Fruit fly (Drosophila melanogaster) whole organism, embryonic: ENCODE measurements around the gene CAHbeta.

ENCODE experiments used
- Atf6 ChIP-seq: fragments of 200-800 bp; sonication (Bioruptor generic); IDR thresholded peaks from 2 replicates; pipeline ENCODE4 v1.3.6; 2022; ENCODE audit warnings: missing biosample characterization, missing genetic modification characterization
- BEAF-32 ChIP-seq: fragments of 200-800 bp; sonication (Bioruptor generic); optimal IDR thresholded peaks from 3 replicates; lab custom pipeline; 2017; ENCODE audit warnings: missing biosample characterization, missing genetic modification characterization, mild to moderate bottlenecking, moderate library complexity, missing genetic modification reagents
- C15 ChIP-seq: fragments of 200-800 bp; sonication (Bioruptor generic); IDR thresholded peaks from 3 replicates; pipeline ENCODE4 v1.3.6; 2022; ENCODE audit warnings: missing biosample characterization, missing genetic modification characterization
- CG10209 ChIP-seq: fragments of 200-800 bp; sonication (Bioruptor generic); optimal IDR thresholded peaks from 3 replicates; lab custom pipeline; 2017; ENCODE audit warnings: missing biosample characterization, mild to moderate bottlenecking, missing genetic modification characterization, missing genetic modification reagents
- CG10267 ChIP-seq: fragments of 200-800 bp; sonication (Bioruptor generic); optimal IDR thresholded peaks from 2 replicates; lab custom pipeline; 2018; ENCODE audit warnings: missing biosample characterization, mild to moderate bottlenecking, missing genetic modification characterization, moderate library complexity
- CG11085 ChIP-seq: fragments of 200-800 bp; sonication (Bioruptor generic); IDR thresholded peaks from 2 replicates; pipeline ENCODE4 v1.3.6; 2022; ENCODE audit warnings: missing biosample characterization, missing genetic modification characterization
- CG12299 ChIP-seq: fragments of 200-800 bp; sonication (Bioruptor generic); optimal IDR thresholded peaks from 2 replicates; lab custom pipeline; 2018; ENCODE audit warnings: missing biosample characterization, mild to moderate bottlenecking, missing genetic modification characterization
- CG12769 ChIP-seq: fragments of 200-800 bp; sonication (Bioruptor generic); optimal IDR thresholded peaks from 2 replicates; lab custom pipeline; 2019; ENCODE audit warnings: missing biosample characterization, mild to moderate bottlenecking, missing genetic modification characterization, moderate library complexity
- CG14441 ChIP-seq: fragments of 200-800 bp; sonication (Bioruptor generic); IDR thresholded peaks from 2 replicates; pipeline ENCODE4 v1.3.6; 2022; ENCODE audit warnings: missing biosample characterization, missing genetic modification characterization
- CG15696 ChIP-seq: fragments of 200-800 bp; sonication (Bioruptor generic); optimal IDR thresholded peaks from 2 replicates; lab custom pipeline; 2019; ENCODE audit warnings: missing biosample characterization, mild to moderate bottlenecking, missing genetic modification characterization, moderate library complexity
- CG17802 ChIP-seq: fragments of 200-800 bp; sonication (Bioruptor generic); optimal IDR thresholded peaks from 2 replicates; lab custom pipeline; 2018; ENCODE audit warnings: missing biosample characterization, mild to moderate bottlenecking, missing genetic modification characterization, moderate library complexity
- CG2199 ChIP-seq: fragments of 200-800 bp; sonication (Bioruptor generic); IDR thresholded peaks from 3 replicates; pipeline ENCODE4 v1.3.6; 2022; ENCODE audit warnings: missing biosample characterization, missing genetic modification characterization
- CG32532 ChIP-seq: fragments of 200-800 bp; sonication (Bioruptor generic); IDR thresholded peaks from 2 replicates; pipeline ENCODE4 v1.3.6; 2022; ENCODE audit warnings: missing biosample characterization, missing genetic modification characterization
- CG3838 ChIP-seq: fragments of 200-800 bp; sonication (Bioruptor generic); optimal IDR thresholded peaks from 3 replicates; lab custom pipeline; 2016; ENCODE audit warnings: missing biosample characterization, missing genetic modification characterization
- CG4328 ChIP-seq: fragments of 200-800 bp; sonication (Bioruptor generic); optimal IDR thresholded peaks from 3 replicates; lab custom pipeline; 2017; ENCODE audit warnings: missing biosample characterization, missing genetic modification reagents, missing genetic modification characterization
- CG4360 ChIP-seq: fragments of 200-800 bp; sonication (Bioruptor generic); IDR thresholded peaks from 2 replicates; pipeline ENCODE4 v1.3.6; 2022; ENCODE audit warnings: missing biosample characterization, missing genetic modification characterization
- CG43689 ChIP-seq: fragments of 200-800 bp; sonication (Bioruptor generic); IDR thresholded peaks from 2 replicates; pipeline ENCODE4 v1.3.6; 2022; ENCODE audit warnings: missing biosample characterization, missing genetic modification characterization
- CG4617 ChIP-seq: fragments of 200-800 bp; sonication (Bioruptor generic); optimal IDR thresholded peaks from 3 replicates; lab custom pipeline; 2016; ENCODE audit warnings: missing biosample characterization, missing genetic modification characterization, borderline replicate concordance
- CG4854 ChIP-seq: fragments of 200-800 bp; sonication (Bioruptor generic); optimal IDR thresholded peaks from 2 replicates; lab custom pipeline; 2016; ENCODE audit warnings: missing biosample characterization, missing genetic modification characterization, inconsistent platforms
- CG8765 ChIP-seq: fragments of 200-800 bp; sonication (Bioruptor generic); IDR thresholded peaks from 2 replicates; pipeline ENCODE4 v1.3.6; 2022; ENCODE audit warnings: missing biosample characterization, missing genetic modification characterization
- H15 ChIP-seq: fragments of 200-800 bp; sonication (Bioruptor generic); IDR thresholded peaks from 3 replicates; pipeline ENCODE4 v1.3.6; 2022; ENCODE audit warnings: missing biosample characterization, missing genetic modification characterization
- HHEX ChIP-seq: fragments of 200-800 bp; sonication (Bioruptor generic); optimal IDR thresholded peaks from 3 replicates; lab custom pipeline; 2017; ENCODE audit warnings: missing biosample characterization, mild to moderate bottlenecking, missing genetic modification characterization, missing genetic modification reagents
- Hr3 ChIP-seq: fragments of 200-800 bp; sonication (Bioruptor generic); optimal IDR thresholded peaks from 3 replicates; lab custom pipeline; 2016; ENCODE audit warnings: missing biosample characterization, missing genetic modification characterization
- Hsf ChIP-seq: fragments of 200-800 bp; sonication (Bioruptor generic); optimal IDR thresholded peaks from 3 replicates; lab custom pipeline; 2016; ENCODE audit warnings: missing biosample characterization, missing genetic modification characterization
- Ravus ChIP-seq: fragments of 200-800 bp; sonication (Bioruptor generic); IDR thresholded peaks from 2 replicates; pipeline ENCODE4 v1.3.6; 2022; ENCODE audit warnings: missing biosample characterization, missing genetic modification characterization
- Ssrp ChIP-seq: fragments of 200-800 bp; sonication (Bioruptor generic); optimal IDR thresholded peaks from 2 replicates; lab custom pipeline; 2018; ENCODE audit warnings: missing biosample characterization, mild to moderate bottlenecking, missing genetic modification characterization, moderate library complexity
- Trl ChIP-seq, 3 experiments: fragments of >200 bp in 2 of 3; fragments of 200-800 bp in 1 of 3; sonication (Bioruptor generic) in 1 of 3; optimal IDR thresholded peaks; 2 replicates in 1 of 3; 3 replicates in 2 of 3; lab custom pipeline; 2016 to 2017; ENCODE audit warnings: missing biosample characterization in 1 of 3, missing genetic modification characterization in 1 of 3
- YL-1 ChIP-seq: fragments of 200-800 bp; sonication (Bioruptor generic); optimal IDR thresholded peaks from 3 replicates; lab custom pipeline; 2017; ENCODE audit warnings: missing biosample characterization, mild to moderate bottlenecking, missing genetic modification characterization
- bigmax ChIP-seq: fragments of 200-800 bp; sonication (Bioruptor generic); optimal IDR thresholded peaks from 2 replicates; lab custom pipeline; 2018; ENCODE audit warnings: missing biosample characterization, mild to moderate bottlenecking, missing genetic modification characterization
- croc ChIP-seq: fragments of 200-800 bp; sonication (Bioruptor generic); conservative IDR thresholded peaks from 3 replicates; pipeline ENCODE4 v1.3.6; 2022; ENCODE audit warnings: missing biosample characterization, missing genetic modification characterization
- ems ChIP-seq: fragments of 200-800 bp; sonication (Bioruptor generic); optimal IDR thresholded peaks from 3 replicates; lab custom pipeline; 2016; ENCODE audit warnings: missing biosample characterization, missing genetic modification characterization
- eve ChIP-seq, 2 experiments: fragments of >200 bp; optimal IDR thresholded peaks; 2 replicates each; lab custom pipeline; 2017; ENCODE audit warnings: missing biosample characterization in 2 of 2, missing genetic modification characterization in 2 of 2
- gcm ChIP-seq: fragments of 200-800 bp; sonication (Bioruptor generic); optimal IDR thresholded peaks from 2 replicates; lab custom pipeline; 2019; ENCODE audit warnings: missing biosample characterization, mild to moderate bottlenecking, missing genetic modification characterization, moderate library complexity
- grau ChIP-seq: fragments of 200-800 bp; optimal IDR thresholded peaks from 3 replicates; lab custom pipeline; 2019; ENCODE audit warnings: missing biosample characterization, mild to moderate bottlenecking, missing genetic modification characterization, moderate library complexity
- jing ChIP-seq: fragments of 200-800 bp; sonication (Bioruptor generic); optimal IDR thresholded peaks from 2 replicates; lab custom pipeline; 2018; ENCODE audit warnings: missing biosample characterization, mild to moderate bottlenecking, missing genetic modification characterization
- kay ChIP-seq: fragments of 200-800 bp; sonication (Bioruptor generic); optimal IDR thresholded peaks from 2 replicates; lab custom pipeline; 2016; ENCODE audit warnings: missing biosample characterization, missing genetic modification characterization
- lilli ChIP-seq: fragments of 200-800 bp; sonication (Bioruptor generic); optimal IDR thresholded peaks from 3 replicates; lab custom pipeline; 2016; ENCODE audit warnings: missing biosample characterization, missing genetic modification characterization
- nerfin-2 ChIP-seq: fragments of 200-800 bp; sonication (Bioruptor generic); IDR thresholded peaks from 2 replicates; pipeline ENCODE4 v1.3.6; 2022; ENCODE audit warnings: missing biosample characterization, missing genetic modification characterization; ENCODE audit not compliant: partially characterized antibody
- peb ChIP-seq: fragments of 200-800 bp; sonication (Bioruptor generic); IDR thresholded peaks from 2 replicates; pipeline ENCODE4 v1.3.6; 2022; ENCODE audit warnings: missing biosample characterization, missing genetic modification characterization
- rib ChIP-seq: fragments of 200-800 bp; sonication (Bioruptor generic); IDR thresholded peaks from 2 replicates; pipeline ENCODE4 v1.3.6; 2022; ENCODE audit warnings: missing biosample characterization, missing genetic modification characterization
- scrt ChIP-seq: fragments of 200-800 bp; sonication (Bioruptor generic); optimal IDR thresholded peaks from 2 replicates; lab custom pipeline; 2018; ENCODE audit warnings: missing biosample characterization, mild to moderate bottlenecking, missing genetic modification characterization, moderate library complexity
- sens-2 ChIP-seq: fragments of 200-800 bp; sonication (Bioruptor generic); IDR thresholded peaks from 2 replicates; pipeline ENCODE4 v1.3.6; 2022; ENCODE audit warnings: missing biosample characterization, missing genetic modification characterization
- sisA ChIP-seq: fragments of 200-800 bp; sonication (Bioruptor generic); IDR thresholded peaks from 2 replicates; pipeline ENCODE4 v1.3.6; 2022; ENCODE audit warnings: missing biosample characterization, missing genetic modification characterization
- sqz ChIP-seq: fragments of 200-800 bp; sonication (Bioruptor generic); optimal IDR thresholded peaks from 3 replicates; lab custom pipeline; 2018; ENCODE audit warnings: missing biosample characterization, mild to moderate bottlenecking, missing genetic modification characterization
- tgo ChIP-seq: fragments of 200-800 bp; sonication (Bioruptor generic); IDR thresholded peaks from 3 replicates; pipeline ENCODE4 v1.3.6; 2022; ENCODE audit warnings: missing biosample characterization, missing genetic modification characterization
- tio ChIP-seq: fragments of 200-800 bp; sonication (Bioruptor generic); optimal IDR thresholded peaks from 2 replicates; lab custom pipeline; 2017; ENCODE audit warnings: missing biosample characterization, missing genetic modification characterization, inconsistent platforms
- tll ChIP-seq, 2 experiments: fragments of 200-800 bp in 1 of 2; fragments of >200 bp in 1 of 2; sonication (Bioruptor generic) in 1 of 2; optimal IDR thresholded peaks; 2 replicates each; lab custom pipeline; 2017 to 2019; ENCODE audit warnings: missing biosample characterization in 2 of 2, missing genetic modification characterization in 2 of 2, mild to moderate bottlenecking in 1 of 2, moderate library complexity in 1 of 2
- unpg ChIP-seq: fragments of 200-800 bp; sonication (Bioruptor generic); optimal IDR thresholded peaks from 3 replicates; lab custom pipeline; 2018; ENCODE audit warnings: missing biosample characterization, mild to moderate bottlenecking, missing genetic modification characterization, moderate library complexity
- vfl ChIP-seq: fragments of 200-800 bp; sonication (Bioruptor generic); optimal IDR thresholded peaks from 2 replicates; lab custom pipeline; 2016; ENCODE audit warnings: missing biosample characterization, missing genetic modification characterization

CAHbeta gene

DNA sequence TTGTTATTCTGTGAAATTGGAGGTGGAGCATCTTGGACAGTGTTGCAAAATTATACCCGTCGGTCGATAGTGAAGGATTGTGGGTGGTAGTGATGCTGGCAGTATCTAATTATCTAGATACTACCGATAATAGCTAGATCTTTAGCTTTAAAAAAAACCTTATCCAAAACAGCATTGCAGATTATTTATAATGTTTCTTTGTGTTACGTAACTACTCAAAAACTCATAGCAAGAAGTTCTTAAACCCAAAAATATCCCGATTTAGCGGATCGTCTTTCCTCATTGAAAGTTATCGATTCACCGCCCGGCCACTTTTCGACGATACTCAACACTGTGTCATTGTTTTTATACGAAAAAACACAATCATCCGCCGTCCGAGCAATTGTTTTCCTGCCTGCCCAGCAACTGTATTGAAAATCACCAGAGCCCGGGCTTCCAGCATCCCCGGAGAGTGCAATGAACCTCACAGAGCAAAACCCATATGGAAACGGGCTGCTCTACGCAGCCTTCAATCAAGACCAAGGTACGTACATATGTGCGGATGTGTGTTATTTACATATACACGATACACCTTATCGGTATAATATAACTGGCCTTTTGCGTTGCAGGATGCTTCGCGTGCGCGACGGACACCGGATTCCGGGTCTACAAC, 12.4 kb downstream of the CAHbeta start, which contains the start of gene CG11975 (continued):
- TF ChIP-seq Ravus (GFP tag; lab: Robert Waterston, UW) (no peak), ems (GFP tag; lab: Kevin White, UChicago) (peak; percentile 87), Hsf (GFP tag; lab: Kevin White, UChicago) (peak; percentile 83), Atf6 (GFP tag; lab: Robert Waterston, UW) (peak; percentile 64), croc (GFP tag; lab: Robert Waterston, UW) (peak; percentile 52; the same call in 2 of the 3 replicates), kay (GFP tag; lab: Kevin White, UChicago) (peak; percentile 49), grau (tag; lab: Kevin White, UChicago) (peak; percentile 67), vfl (peak; percentile 86), CG4328 (GFP tag; lab: Kevin White, UChicago) (peak; percentile 30), gcm (no peak), CG4360 (GFP tag; lab: Robert Waterston, UW) (no peak), YL-1 (GFP tag; lab: Kevin White, UChicago) (peak; percentile 77), eve (GFP tag; optimal IDR thresholded peaks at IDR 0.05; lab: Kevin White, UChicago) (peak in 1 of 2 experiments; percentile 45), tll (GFP tag; optimal IDR thresholded peaks at IDR 0.05; lab: Kevin White, UChicago) (peak in 1 of 2 experiments; percentile 51), peb (GFP tag; lab: Robert Waterston, UW) (0 out of 2 replicates have a peak, but pooled peaks have one; percentile 21), sisA (GFP tag; lab: Robert Waterston, UW) (peak; percentile 63), jing (GFP tag; lab: Kevin White, UChicago) (no peak), CG10267 (tag; lab: Kevin White, UChicago) (peak; percentile 99), HHEX (GFP tag; lab: Kevin White, UChicago) (peak; percentile 66), Trl (optimal IDR thresholded peaks at IDR 0.05; lab: Kevin White, UChicago) (no peak), Trl (GFP tag; optimal IDR thresholded peaks at IDR 0.05; lab: Kevin White, UChicago) (peak; percentile 92), CG8765 (GFP tag; lab: Robert Waterston, UW) (peak; percentile 57), BEAF-32 (GFP tag; lab: Kevin White, UChicago) (peak; percentile 84), sens-2 (GFP tag; lab: Robert Waterston, UW) (peak; percentile 48; the same call in 1 of the 2 replicates), Hr3 (GFP tag; lab: Kevin White, UChicago) (peak; percentile 73), unpg (no peak), tio (GFP tag; lab: Kevin White, UChicago) (no peak), CG32532 (GFP tag; lab: Robert Waterston, UW) (peak; percentile 73), CG17802 (peak; percentile 20), scrt (no peak), CG11085 (peak; percentile 47; the same call in 1 of the 2 replicates), Ssrp (tag; lab: Kevin White, UChicago) (peak; percentile 41), rib (GFP tag; lab: Robert Waterston, UW) (no peak), CG4617 (peak; percentile 92), bigmax (GFP tag; lab: Kevin White, UChicago) (no peak), CG15696 (tag; lab: Kevin White, UChicago) (peak; percentile 62), H15 (GFP tag; lab: Robert Waterston, UW) (no peak), tgo (GFP tag; lab: Robert Waterston, UW) (peak; percentile 86), CG43689 (GFP tag; lab: Robert Waterston, UW) (no peak), CG10209 (GFP tag; lab: Kevin White, UChicago) (peak; percentile 47), nerfin-2 (no peak), CG14441 (GFP tag; lab: Robert Waterston, UW) (no peak), sqz (GFP tag; lab: Kevin White, UChicago) (no peak), CG12769 (no peak), CG2199 (GFP tag; lab: Robert Waterston, UW) (no peak), CG12299 (tag; lab: Kevin White, UChicago) (peak; percentile 49), CG3838 (GFP tag; lab: Kevin White, UChicago) (no peak), CG4854 (peak; percentile 71), lilli (GFP tag; lab: Kevin White, UChicago) (peak; percentile 90), C15 (GFP tag; lab: Robert Waterston, UW) (0 out of 3 replicates have a peak, but pooled peaks have one; percentile 17)
